Fruit fly (Drosophila melanogaster) whole organism, embryonic: ENCODE measurements around the gene Rab3-GAP.
A peak's percentile ranks its signal among the peaks of the same experiment; 100 is the strongest.

Experiments used
- B-H1 ChIP-seq: fragments of 200-800 bp; sonication (Bioruptor generic); IDR thresholded peaks from 3 replicates; pipeline ENCODE4 v1.3.6; 2022; ENCODE audit warnings: missing biosample characterization, missing genetic modification characterization
- CG10209 ChIP-seq: fragments of 200-800 bp; sonication (Bioruptor generic); optimal IDR thresholded peaks from 3 replicates; lab custom pipeline; 2017; ENCODE audit warnings: missing biosample characterization, mild to moderate bottlenecking, missing genetic modification characterization, missing genetic modification reagents
- CG10274 ChIP-seq: fragments of 200-800 bp; sonication (Bioruptor generic); optimal IDR thresholded peaks from 3 replicates; lab custom pipeline; 2017; ENCODE audit warnings: missing biosample characterization, mild to moderate bottlenecking, missing genetic modification characterization
- CG11504 ChIP-seq: fragments of 200-800 bp; sonication (Bioruptor generic); optimal IDR thresholded peaks from 3 replicates; lab custom pipeline; 2019; ENCODE audit warnings: missing biosample characterization, mild to moderate bottlenecking, missing genetic modification characterization, moderate library complexity
- CG11560 ChIP-seq: fragments of 200-800 bp; sonication (Bioruptor generic); IDR thresholded peaks from 3 replicates; pipeline ENCODE4 v1.3.6; 2022; ENCODE audit warnings: missing biosample characterization, missing genetic modification characterization
- CG11696 ChIP-seq: fragments of 200-800 bp; sonication (Bioruptor generic); IDR thresholded peaks from 2 replicates; pipeline ENCODE4 v1.3.6; 2022; ENCODE audit warnings: missing biosample characterization, missing genetic modification characterization
- CG15514 ChIP-seq: fragments of 200-800 bp; sonication (Bioruptor generic); optimal IDR thresholded peaks from 3 replicates; lab custom pipeline; 2017; ENCODE audit warnings: missing biosample characterization, missing genetic modification characterization, mild to moderate bottlenecking, moderate library complexity, missing genetic modification reagents
- CG1603 ChIP-seq: fragments of 200-800 bp; sonication (Bioruptor generic); optimal IDR thresholded peaks from 2 replicates; lab custom pipeline; 2019; ENCODE audit warnings: missing biosample characterization, mild to moderate bottlenecking, missing genetic modification characterization, moderate library complexity
- CG1647 ChIP-seq: fragments of 200-800 bp; sonication (Bioruptor generic); optimal IDR thresholded peaks from 3 replicates; lab custom pipeline; 2016; ENCODE audit warnings: missing biosample characterization, missing genetic modification characterization
- CG16815 ChIP-seq: fragments of 200-800 bp; sonication (Bioruptor generic); optimal IDR thresholded peaks from 3 replicates; lab custom pipeline; 2017; ENCODE audit warnings: missing biosample characterization, mild to moderate bottlenecking, missing genetic modification characterization
- CG17359 ChIP-seq: fragments of 200-800 bp; sonication (Bioruptor generic); optimal IDR thresholded peaks from 3 replicates; lab custom pipeline; 2018; ENCODE audit warnings: missing biosample characterization, mild to moderate bottlenecking, missing genetic modification characterization, moderate library complexity
- CG2199 ChIP-seq: fragments of 200-800 bp; sonication (Bioruptor generic); IDR thresholded peaks from 3 replicates; pipeline ENCODE4 v1.3.6; 2022; ENCODE audit warnings: missing biosample characterization, missing genetic modification characterization
- CG3065 ChIP-seq: fragments of 200-800 bp; sonication (Bioruptor generic); optimal IDR thresholded peaks from 2 replicates; lab custom pipeline; 2016; ENCODE audit warnings: missing biosample characterization, missing genetic modification characterization
- CG34376 ChIP-seq: fragments of 200-800 bp; sonication (Bioruptor generic); optimal IDR thresholded peaks from 2 replicates; lab custom pipeline; 2018; ENCODE audit warnings: missing biosample characterization, mild to moderate bottlenecking, missing genetic modification characterization
- CG34422 ChIP-seq: fragments of 200-800 bp; sonication (Bioruptor generic); IDR thresholded peaks from 3 replicates; pipeline ENCODE4 v1.3.6; 2022; ENCODE audit warnings: missing biosample characterization, missing genetic modification characterization
- CG3838 ChIP-seq: fragments of 200-800 bp; sonication (Bioruptor generic); optimal IDR thresholded peaks from 3 replicates; lab custom pipeline; 2016; ENCODE audit warnings: missing biosample characterization, missing genetic modification characterization
- CG5180 ChIP-seq: fragments of 200-800 bp; sonication (Bioruptor generic); optimal IDR thresholded peaks from 3 replicates; lab custom pipeline; 2017; ENCODE audit warnings: missing biosample characterization, missing genetic modification characterization, mild to moderate bottlenecking, moderate library complexity, missing genetic modification reagents
- CG6175 ChIP-seq: fragments of 200-800 bp; sonication (Bioruptor generic); IDR thresholded peaks from 3 replicates; pipeline ENCODE4 v1.3.6; 2022; ENCODE audit warnings: missing biosample characterization, missing genetic modification characterization
- CG7271 ChIP-seq: fragments of 200-800 bp; sonication (Bioruptor generic); optimal IDR thresholded peaks from 2 replicates; lab custom pipeline; 2018; ENCODE audit warnings: missing biosample characterization, mild to moderate bottlenecking, missing genetic modification characterization, moderate library complexity
- CG7372 ChIP-seq: fragments of 200-800 bp; sonication (Bioruptor generic); IDR thresholded peaks from 2 replicates; pipeline ENCODE4 v1.3.6; 2022; ENCODE audit warnings: missing biosample characterization, missing genetic modification characterization
- CG7928 ChIP-seq: fragments of 200-800 bp; sonication (Bioruptor generic); optimal IDR thresholded peaks from 2 replicates; lab custom pipeline; 2017; ENCODE audit warnings: missing biosample characterization, mild to moderate bottlenecking, missing genetic modification characterization
- CkIIα-i1 ChIP-seq: fragments of 200-800 bp; sonication (Bioruptor generic); IDR thresholded peaks from 2 replicates; pipeline ENCODE4 v1.3.6; 2022; ENCODE audit warnings: missing biosample characterization, missing genetic modification characterization
- Dbx ChIP-seq: fragments of 200-800 bp; sonication (Bioruptor generic); IDR thresholded peaks from 3 replicates; pipeline ENCODE4 v1.3.6; 2022; ENCODE audit warnings: missing biosample characterization, missing genetic modification characterization
- Hand ChIP-seq: fragments of 200-800 bp; sonication (Bioruptor generic); optimal IDR thresholded peaks from 2 replicates; lab custom pipeline; 2017; ENCODE audit warnings: mild to moderate bottlenecking, missing biosample characterization, missing genetic modification reagents, missing genetic modification characterization
- Hr39 ChIP-seq: fragments of >200 bp; optimal IDR thresholded peaks from 2 replicates; lab custom pipeline; 2017
- Lhr ChIP-seq: fragments of 200-800 bp; sonication (Bioruptor generic); optimal IDR thresholded peaks from 3 replicates; lab custom pipeline; 2017; ENCODE audit warnings: mild to moderate bottlenecking, missing biosample characterization, missing genetic modification reagents, missing genetic modification characterization
- NK7.1 ChIP-seq: fragments of 200-800 bp; sonication (Bioruptor generic); optimal IDR thresholded peaks from 3 replicates; lab custom pipeline; 2016; ENCODE audit warnings: missing biosample characterization, missing genetic modification characterization
- Opbp ChIP-seq: fragments of 200-800 bp; sonication (Bioruptor generic); IDR thresholded peaks from 3 replicates; pipeline ENCODE4 v1.3.6; 2022; ENCODE audit warnings: missing biosample characterization, missing genetic modification characterization; ENCODE audit not compliant: partially characterized antibody
- Pdp1 ChIP-seq, 2 experiments: fragments of 200-800 bp; sonication (Bioruptor generic); optimal IDR thresholded peaks; 3 replicates each; lab custom pipeline; 2016; ENCODE audit warnings: missing biosample characterization in 2 of 2, missing genetic modification characterization in 2 of 2, mild to moderate bottlenecking in 1 of 2, moderate library complexity in 1 of 2
- Ptx1 ChIP-seq: fragments of 200-800 bp; sonication (Bioruptor generic); IDR thresholded peaks from 2 replicates; pipeline ENCODE4 v1.3.6; 2022; ENCODE audit warnings: missing biosample characterization, missing genetic modification characterization
- Ravus ChIP-seq: fragments of 200-800 bp; sonication (Bioruptor generic); IDR thresholded peaks from 2 replicates; pipeline ENCODE4 v1.3.6; 2022; ENCODE audit warnings: missing biosample characterization, missing genetic modification characterization
- Side ChIP-seq: fragments of 200-800 bp; sonication (Bioruptor generic); optimal IDR thresholded peaks from 2 replicates; lab custom pipeline; 2016; ENCODE audit warnings: missing biosample characterization, missing genetic modification characterization
- Ssrp ChIP-seq: fragments of 200-800 bp; sonication (Bioruptor generic); optimal IDR thresholded peaks from 2 replicates; lab custom pipeline; 2018; ENCODE audit warnings: missing biosample characterization, mild to moderate bottlenecking, missing genetic modification characterization, moderate library complexity
- Taf1 ChIP-seq: fragments of 200-800 bp; sonication (Bioruptor generic); IDR thresholded peaks from 2 replicates; pipeline ENCODE4 v1.3.6; 2022; ENCODE audit warnings: missing biosample characterization, missing genetic modification characterization
- ab ChIP-seq: fragments of 200-800 bp; sonication (Bioruptor generic); optimal IDR thresholded peaks from 2 replicates; lab custom pipeline; 2016; ENCODE audit warnings: missing biosample characterization, missing genetic modification characterization
- amos ChIP-seq: fragments of 200-800 bp; sonication (Bioruptor generic); IDR thresholded peaks from 2 replicates; pipeline ENCODE4 v1.3.6; 2022; ENCODE audit warnings: missing biosample characterization, missing genetic modification characterization; ENCODE audit not compliant: partially characterized antibody
- aop ChIP-seq: fragments of 200-800 bp; sonication (Bioruptor generic); IDR thresholded peaks from 2 replicates; pipeline ENCODE4 v1.3.6; 2022; ENCODE audit warnings: missing biosample characterization, missing genetic modification characterization
- az2 ChIP-seq: fragments of 200-800 bp; sonication (Bioruptor generic); optimal IDR thresholded peaks from 3 replicates; lab custom pipeline; 2016; ENCODE audit warnings: missing biosample characterization, missing genetic modification characterization
- bcd ChIP-seq: fragments of 200-800 bp; sonication (Bioruptor generic); optimal IDR thresholded peaks from 2 replicates; lab custom pipeline; 2017; ENCODE audit warnings: missing biosample characterization, mild to moderate bottlenecking, missing genetic modification characterization
- br ChIP-seq: fragments of >200 bp; optimal IDR thresholded peaks from 2 replicates; lab custom pipeline; 2017
- dmrt99B ChIP-seq: fragments of 200-800 bp; sonication (Bioruptor generic); optimal IDR thresholded peaks from 2 replicates; lab custom pipeline; 2018; ENCODE audit warnings: missing biosample characterization, mild to moderate bottlenecking, missing genetic modification characterization, moderate library complexity
- fd3F ChIP-seq: fragments of 200-800 bp; sonication (Bioruptor generic); optimal IDR thresholded peaks from 2 replicates; lab custom pipeline; 2018; ENCODE audit warnings: missing biosample characterization, mild to moderate bottlenecking, missing genetic modification characterization, moderate library complexity
- fu2 ChIP-seq: fragments of 200-800 bp; sonication (Bioruptor generic); optimal IDR thresholded peaks from 2 replicates; lab custom pipeline; 2016; ENCODE audit warnings: missing biosample characterization, missing genetic modification characterization
- gcm2 ChIP-seq: fragments of 200-800 bp; sonication (Bioruptor generic); optimal IDR thresholded peaks from 2 replicates; lab custom pipeline; 2016; ENCODE audit warnings: missing biosample characterization, missing genetic modification characterization
- gro ChIP-seq: fragments of 200-800 bp; sonication (Bioruptor generic); optimal IDR thresholded peaks from 2 replicates; lab custom pipeline; 2016; ENCODE audit warnings: missing biosample characterization, missing genetic modification characterization
- gsb-n ChIP-seq: fragments of 200-800 bp; sonication (Bioruptor generic); optimal IDR thresholded peaks from 3 replicates; lab custom pipeline; 2018; ENCODE audit warnings: missing biosample characterization, mild to moderate bottlenecking, missing genetic modification characterization
- ind ChIP-seq: fragments of 200-800 bp; sonication (Bioruptor generic); optimal IDR thresholded peaks from 3 replicates; lab custom pipeline; 2016; ENCODE audit warnings: missing biosample characterization, missing genetic modification characterization
- knrl ChIP-seq: fragments of 200-800 bp; sonication (Bioruptor generic); IDR thresholded peaks from 3 replicates; pipeline ENCODE4 v1.3.6; 2022; ENCODE audit warnings: missing biosample characterization, missing genetic modification characterization; ENCODE audit not compliant: partially characterized antibody
- lola ChIP-seq, 3 experiments: fragments of >200 bp in 2 of 3; fragments of 200-800 bp in 1 of 3; sonication (Bioruptor generic) in 1 of 3; optimal IDR thresholded peaks; 2 replicates each; lab custom pipeline; 2017 to 2019; ENCODE audit warnings: missing biosample characterization in 3 of 3, missing genetic modification characterization in 3 of 3, mild to moderate bottlenecking in 1 of 3, moderate library complexity in 1 of 3
- slou ChIP-seq: fragments of 200-800 bp; sonication (Bioruptor generic); optimal IDR thresholded peaks from 3 replicates; lab custom pipeline; 2016; ENCODE audit warnings: missing biosample characterization, missing genetic modification characterization
- toy ChIP-seq: fragments of 200-800 bp; sonication (Bioruptor generic); IDR thresholded peaks from 2 replicates; pipeline ENCODE4 v1.3.6; 2022; ENCODE audit warnings: missing biosample characterization, missing genetic modification characterization
- wor ChIP-seq: fragments of 200-800 bp; sonication (Bioruptor generic); IDR thresholded peaks from 2 replicates; pipeline ENCODE4 v1.3.6; 2022; ENCODE audit warnings: missing biosample characterization, missing genetic modification characterization

Gene Rab3-GAP

DNA sequence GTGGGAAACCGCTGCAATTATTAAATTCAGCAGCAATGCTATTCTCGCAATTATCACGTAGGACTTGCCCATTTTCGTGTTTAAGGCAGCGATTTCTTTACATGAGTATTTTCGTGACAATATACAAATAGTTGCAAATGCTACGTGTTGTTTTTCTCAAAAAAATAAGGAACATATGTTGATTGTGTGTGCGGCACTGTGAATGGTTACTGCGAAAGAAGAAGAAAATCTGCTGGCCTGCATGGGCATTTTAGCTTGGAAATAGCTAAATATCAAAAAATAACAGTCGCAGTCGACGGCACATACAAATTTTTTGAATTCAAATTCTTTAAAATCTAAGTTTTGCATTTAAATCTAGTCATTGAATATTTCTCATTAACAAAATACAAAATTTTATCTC, 22.5 kb downstream of the Rab3-GAP start, which contains the start of gene CG6766 (continued):
- TF ChIP-seq CG1647 = no peak
- TF ChIP-seq knrl (GFP tag; lab: Robert Waterston, UW) = no peak; the same call in 2 of the 3 replicates
- no peak; the same call in 2 of the 3 replicates for TF ChIP-seq CG34422
- no peak for TF ChIP-seq Taf1
- peak; percentile 23 for TF ChIP-seq CG15514 (GFP tag; lab: Kevin White, UChicago)
- no peak; the same call in 1 of the 2 replicates for TF ChIP-seq amos
- no peak for TF ChIP-seq Ssrp
- no peak for TF ChIP-seq CG1603 (tag; lab: Kevin White, UChicago)
- TF ChIP-seq CG16815 (GFP tag; lab: Kevin White, UChicago) = no peak
- TF ChIP-seq Hr39 (lab: Kevin White, UChicago) = no peak
- TF ChIP-seq gro (GFP tag; lab: Kevin White, UChicago) = no peak
- TF ChIP-seq aop (GFP tag; lab: Robert Waterston, UW) = no peak
- TF ChIP-seq dmrt99B (tag; lab: Kevin White, UChicago) = no peak
- no peak for TF ChIP-seq NK7.1 (GFP tag; lab: Kevin White, UChicago)
- TF ChIP-seq CG7271 (tag; lab: Kevin White, UChicago) = no peak
- peak; percentile 23; the same call in 2 of the 3 replicates for TF ChIP-seq Opbp (GFP tag; lab: Robert Waterston, UW)
- no peak for TF ChIP-seq slou
- TF ChIP-seq CG10209 (GFP tag; lab: Kevin White, UChicago) = no peak
- TF ChIP-seq bcd (GFP tag; lab: Kevin White, UChicago) = no peak
- TF ChIP-seq CG2199 = no peak
- no peak for TF ChIP-seq CG11696
- no peak for TF ChIP-seq fu2 (GFP tag; lab: Kevin White, UChicago)
- no peak for TF ChIP-seq Hand (GFP tag; lab: Kevin White, UChicago)
- TF ChIP-seq B-H1 (GFP tag; lab: Robert Waterston, UW) = no peak
- no peak for TF ChIP-seq az2
- no peak for TF ChIP-seq gcm2 (GFP tag; lab: Kevin White, UChicago)
- TF ChIP-seq Ptx1 (GFP tag; lab: Robert Waterston, UW) = no peak
- TF ChIP-seq wor (GFP tag; lab: Robert Waterston, UW) = no peak
- peak; percentile 9 for TF ChIP-seq CG34376 (GFP tag; lab: Kevin White, UChicago)
- no peak for TF ChIP-seq CG5180
- no peak for TF ChIP-seq ab
- no peak for TF ChIP-seq toy (GFP tag; lab: Robert Waterston, UW)
- TF ChIP-seq CG11560 = no peak
- TF ChIP-seq CG7928 = no peak
- TF ChIP-seq fd3F = no peak
- no peak for TF ChIP-seq CG6175 (GFP tag; lab: Robert Waterston, UW)
- no peak for TF ChIP-seq CG7372 (GFP tag; lab: Robert Waterston, UW)
- TF ChIP-seq Lhr (GFP tag; lab: Kevin White, UChicago) = no peak
- TF ChIP-seq CG10274 = no peak
- no peak for TF ChIP-seq br (lab: Kevin White, UChicago)
- TF ChIP-seq CG17359 (tag; lab: Kevin White, UChicago) = no peak
- no peak for TF ChIP-seq ind (GFP tag; lab: Kevin White, UChicago)
- no peak for TF ChIP-seq Pdp1 (GFP tag; optimal IDR thresholded peaks at IDR 0.05; lab: Kevin White, UChicago)
- no peak for TF ChIP-seq Side (GFP tag; lab: Kevin White, UChicago)
- no peak for TF ChIP-seq CG3065
- TF ChIP-seq Dbx (GFP tag; lab: Robert Waterston, UW) = no peak
- no peak for TF ChIP-seq lola (GFP tag; optimal IDR thresholded peaks at IDR 0.05; lab: Kevin White, UChicago)
- TF ChIP-seq Ravus (GFP tag; lab: Robert Waterston, UW) = no peak
- TF ChIP-seq gsb-n = no peak
- TF ChIP-seq CG11504 (tag; lab: Kevin White, UChicago) = no peak
- TF ChIP-seq CkIIα-i1 (GFP tag; lab: Robert Waterston, UW) = no peak
- no peak for TF ChIP-seq CG3838 (GFP tag; lab: Kevin White, UChicago)
